Worm (Caenorhabditis elegans) whole organism, midembryonic: ENCODE results near the gene F22E5.9.
"Not testable (repeated sequence)": the region's sequence is repeated elsewhere in the genome, so short reads cannot be mapped to it uniquely, and the experiment has no call there.

Experiments used
- T22C8.4 ChIP-seq: fragments of 200-800 bp; sonication (Bioruptor generic); IDR thresholded peaks from 2 replicates; pipeline ENCODE4 v1.3.6; 2022; ENCODE audit warnings: missing genetic modification characterization, missing compliant biosample characterization
- cog-1 ChIP-seq: sonication (generic microtip); optimal IDR thresholded peaks from 2 replicates; lab custom pipeline; 2016; ENCODE audit warnings: missing genetic modification characterization, missing compliant biosample characterization
- flt-1 ChIP-seq: fragments of 200-800 bp; sonication (Bioruptor generic); IDR thresholded peaks from 2 replicates; pipeline ENCODE4 v1.3.6; 2022; ENCODE audit warnings: missing genetic modification characterization, missing compliant biosample characterization
- klf-2 ChIP-seq: fragments of 200-800 bp; sonication (Bioruptor generic); conservative IDR thresholded peaks from 2 replicates; pipeline ENCODE4 v1.3.6; 2022; ENCODE audit warnings: missing genetic modification reagents, missing genetic modification characterization, missing compliant biosample characterization
- med-1 ChIP-seq: sonication (generic microtip); optimal IDR thresholded peaks from 2 replicates; lab custom pipeline; 2017; ENCODE audit warnings: missing genetic modification characterization, mild to moderate bottlenecking, missing compliant biosample characterization, antibody characterized with exemption, missing genetic modification reagents; ENCODE audit not compliant: insufficient read depth
- ref-1 ChIP-seq: fragments of 200-800 bp; sonication (Bioruptor generic); conservative IDR thresholded peaks from 2 replicates; pipeline ENCODE4 v1.3.6; 2022; ENCODE audit warnings: missing genetic modification reagents, missing genetic modification characterization, missing compliant biosample characterization
- tab-1 ChIP-seq: fragments of 200-800 bp; sonication (Bioruptor generic); IDR thresholded peaks from 2 replicates; pipeline ENCODE4 v1.3.6; 2022; ENCODE audit warnings: missing genetic modification characterization, missing compliant biosample characterization
- ztf-23 ChIP-seq: fragments of 200-800 bp; sonication (Bioruptor generic); IDR thresholded peaks from 2 replicates; pipeline ENCODE4 v1.3.6; 2022; ENCODE audit warnings: missing genetic modification reagents, missing genetic modification characterization, missing compliant biosample characterization
- ztf-29 ChIP-seq: fragments of 200-800 bp; sonication (Bioruptor generic); IDR thresholded peaks from 2 replicates; pipeline ENCODE4 v1.3.6; 2022; ENCODE audit warnings: missing genetic modification reagents, missing genetic modification characterization, missing compliant biosample characterization

The F22E5.9 gene

DNA sequence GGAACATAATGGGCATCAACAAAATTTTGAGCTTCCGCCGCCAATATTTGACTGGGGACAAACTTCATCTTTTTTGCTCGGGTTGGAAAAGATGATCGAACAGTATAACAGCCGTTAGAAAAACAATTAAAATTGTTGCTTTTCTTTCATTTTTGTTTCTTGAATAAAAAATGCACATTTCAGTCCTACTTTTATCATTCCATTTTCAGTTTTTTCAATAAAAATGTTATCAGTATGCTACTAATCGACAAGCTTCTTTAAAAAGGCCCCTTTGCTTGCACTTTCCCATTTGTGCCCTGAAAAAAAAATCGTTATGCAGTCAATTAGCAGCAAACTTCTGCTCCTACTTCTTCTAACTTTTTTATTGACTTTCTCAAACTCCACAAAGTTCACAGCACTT lies 3.6 kb downstream of the F22E5.9 start, which contains the start of gene F22E5.7:
Gene F22E5.7 (plus strand): TSS at position 301 of the 400 bp plus-strand sequence.
- no peak for TF ChIP-seq klf-2 (GFP tag; lab: Robert Waterston, UW)
- no peak for TF ChIP-seq cog-1 (tag; lab: Kevin White, UChicago)
- TF ChIP-seq tab-1 (GFP tag; lab: Robert Waterston, UW), result no peak
- no peak for TF ChIP-seq ref-1 (GFP tag; lab: Robert Waterston, UW)

DNA sequence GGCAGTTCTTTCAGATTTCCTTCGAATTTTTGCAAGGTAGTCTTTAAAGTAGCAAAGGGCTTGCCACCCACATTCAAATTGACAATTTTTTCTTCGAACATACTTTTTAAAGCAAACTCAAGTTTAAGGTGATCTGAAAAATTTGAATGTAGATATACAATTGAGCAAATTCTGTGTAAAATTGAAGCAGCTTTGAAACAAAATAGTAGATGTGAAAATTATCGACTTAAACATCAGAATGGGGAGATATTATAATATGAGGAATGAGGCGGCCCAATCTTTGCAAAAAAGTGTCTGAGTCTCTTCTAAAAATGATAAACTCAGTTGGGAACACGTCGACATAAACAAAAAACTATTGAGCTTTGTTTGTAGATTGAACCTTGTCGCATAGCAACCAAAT lies 6.3 kb downstream of the F22E5.9 start, which contains the start of gene F22E5.11:
Gene F22E5.11 (minus strand): TSS at position 101 of the 400 bp plus-strand sequence.
- TF ChIP-seq ref-1 (GFP tag; lab: Robert Waterston, UW) (no peak), flt-1 (GFP tag; lab: Robert Waterston, UW) (no peak), ztf-23 (GFP tag; lab: Robert Waterston, UW) (no peak), cog-1 (tag; lab: Kevin White, UChicago) (no peak), klf-2 (GFP tag; lab: Robert Waterston, UW) (no peak), ztf-29 (GFP tag; lab: Robert Waterston, UW) (no peak), med-1 (GFP tag; lab: Kevin White, UChicago) (no peak), tab-1 (GFP tag; lab: Robert Waterston, UW) (no peak), T22C8.4 (GFP tag; lab: Robert Waterston, UW) (no peak)

DNA sequence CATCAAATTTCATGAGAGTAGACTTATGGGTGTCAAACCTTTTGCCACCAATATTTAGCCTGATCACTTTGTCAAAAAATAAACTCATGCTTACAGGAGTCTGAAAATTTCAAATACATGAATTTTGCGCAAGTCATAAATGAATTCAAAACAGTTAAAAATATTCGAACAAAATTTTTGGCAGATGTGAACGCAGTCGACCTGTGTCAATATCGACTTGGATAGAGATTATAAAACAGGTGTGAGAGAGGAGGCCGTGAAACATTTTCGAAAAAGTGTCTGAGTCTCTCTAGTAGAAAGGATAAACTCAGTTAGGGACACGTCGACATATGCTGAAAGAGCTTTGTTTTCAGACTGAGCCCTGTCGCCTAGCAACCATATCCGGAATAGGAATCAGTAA lies 8.6 kb downstream of the F22E5.9 start, which contains the start of gene F22E5.12:
Gene F22E5.12 (minus strand): TSS at position 101 of the 400 bp plus-strand sequence.
- TF ChIP-seq ztf-29 (GFP tag; lab: Robert Waterston, UW); ztf-23 (GFP tag; lab: Robert Waterston, UW); cog-1 (tag; lab: Kevin White, UChicago): not testable (repeated sequence)

DNA sequence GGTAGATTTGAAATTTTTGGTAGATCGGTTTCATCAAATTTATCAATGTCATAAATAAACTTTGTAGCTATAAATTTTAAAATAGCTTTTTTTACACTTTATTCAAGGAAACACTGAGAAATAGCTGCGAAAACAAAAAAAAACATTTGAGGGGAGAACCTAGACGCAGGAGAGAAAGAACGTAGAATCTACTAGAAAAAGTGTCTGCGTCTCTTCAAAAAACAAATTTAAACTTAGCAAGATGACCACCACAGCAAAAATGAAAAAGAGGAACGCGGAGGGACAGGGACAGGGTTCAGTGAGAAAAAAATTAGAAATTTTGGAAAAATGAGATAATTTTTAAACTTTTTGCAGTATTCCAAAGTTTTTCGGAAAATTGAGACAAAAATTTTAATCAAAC lies 10.8 kb downstream of the F22E5.9 start:
- TF ChIP-seq T22C8.4 (GFP tag; lab: Robert Waterston, UW), result no peak
- TF ChIP-seq ref-1 (GFP tag; lab: Robert Waterston, UW), result no peak
- TF ChIP-seq klf-2 (GFP tag; lab: Robert Waterston, UW), result no peak
- TF ChIP-seq ztf-29 (GFP tag; lab: Robert Waterston, UW), result no peak
- no peak for TF ChIP-seq tab-1 (GFP tag; lab: Robert Waterston, UW)
- no peak for TF ChIP-seq med-1 (GFP tag; lab: Kevin White, UChicago)
- no peak for TF ChIP-seq flt-1 (GFP tag; lab: Robert Waterston, UW)
- TF ChIP-seq cog-1 (tag; lab: Kevin White, UChicago), result no peak
- TF ChIP-seq ztf-23 (GFP tag; lab: Robert Waterston, UW), result no peak

ce11 chrII:2649539-2649938 lies 11.4 kb downstream of the F22E5.9 start, which contains the start of the genes F22E5.13 and F22E5.6:
F22E5.13 (minus strand) TSS chrII:2649639.
F22E5.6 (plus strand) TSS chrII:2649835.
- TF ChIP-seq cog-1 (tag; lab: Kevin White, UChicago) (no peak), ztf-23 (GFP tag; lab: Robert Waterston, UW) (no peak), ref-1 (GFP tag; lab: Robert Waterston, UW) (no peak), klf-2 (GFP tag; lab: Robert Waterston, UW) (no peak), ztf-29 (GFP tag; lab: Robert Waterston, UW) (no peak), T22C8.4 (GFP tag; lab: Robert Waterston, UW) (no peak), flt-1 (GFP tag; lab: Robert Waterston, UW) (no peak), med-1 (GFP tag; lab: Kevin White, UChicago) (no peak), tab-1 (GFP tag; lab: Robert Waterston, UW) (no peak)

- TF ChIP-seq med-1 (GFP tag; lab: Kevin White, UChicago), result no peak
- no peak for TF ChIP-seq flt-1 (GFP tag; lab: Robert Waterston, UW)
- TF ChIP-seq ztf-23 (GFP tag; lab: Robert Waterston, UW), result no peak
- TF ChIP-seq cog-1 (tag; lab: Kevin White, UChicago), result no peak
- no peak for TF ChIP-seq ztf-29 (GFP tag; lab: Robert Waterston, UW)
- TF ChIP-seq T22C8.4 (GFP tag; lab: Robert Waterston, UW), result no peak
- TF ChIP-seq klf-2 (GFP tag; lab: Robert Waterston, UW), result no peak
- TF ChIP-seq ref-1 (GFP tag; lab: Robert Waterston, UW), result no peak
- TF ChIP-seq tab-1 (GFP tag; lab: Robert Waterston, UW), result no peak
These were observed 18.4 kb downstream of the F22E5.9 start, which contains the start of gene sri-47 for ce11 chrII:2656606-2657005. sri-47 (plus strand) TSS chrII:2656906.

DNA sequence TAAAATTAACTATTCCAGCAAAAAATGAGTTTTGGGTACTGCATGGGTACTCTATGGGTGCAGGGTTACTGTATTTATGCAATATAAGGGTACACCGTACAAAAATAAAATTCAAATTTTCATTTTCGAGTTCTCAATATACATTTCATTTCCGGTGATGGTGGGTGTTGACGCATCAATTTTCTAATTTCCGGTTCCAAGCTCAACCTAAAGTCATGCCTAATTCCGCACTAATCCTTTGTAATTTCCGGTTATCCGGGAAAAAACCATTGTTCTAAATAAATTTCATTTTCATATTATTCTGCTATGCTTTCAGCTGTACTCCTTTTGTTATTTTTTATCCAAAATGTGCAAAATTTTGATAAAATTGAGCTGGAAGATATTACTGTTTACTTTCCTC lies 21.2 kb downstream of the F22E5.9 start, which contains the start of gene gcy-21:
Gene gcy-21 (plus strand): TSS at position 301 of the 400 bp plus-strand sequence.
- TF ChIP-seq cog-1 (tag; lab: Kevin White, UChicago), result no peak
- no peak for TF ChIP-seq ref-1 (GFP tag; lab: Robert Waterston, UW)
- no peak for TF ChIP-seq ztf-29 (GFP tag; lab: Robert Waterston, UW)
- TF ChIP-seq ztf-23 (GFP tag; lab: Robert Waterston, UW), result no peak

- not testable (repeated sequence) for TF ChIP-seq tab-1, ztf-23, flt-1 (GFP tag; lab: Robert Waterston, UW)
These were observed 26.9 kb downstream of the F22E5.9 start, which contains the start of gene F22E5.2 for ce11 chrII:2665081-2665480. F22E5.2 (plus strand) TSS chrII:2665381.

ce11 chrII:2665606-2666005 lies 27.4 kb downstream of the F22E5.9 start, which contains the start of gene F22E5.22:
F22E5.22 (plus strand) TSS chrII:2665906.
- TF ChIP-seq flt-1 (GFP tag; lab: Robert Waterston, UW) (no peak), med-1 (GFP tag; lab: Kevin White, UChicago) (no peak), klf-2 (GFP tag; lab: Robert Waterston, UW) (no peak), ztf-29 (GFP tag; lab: Robert Waterston, UW) (no peak), ztf-23 (GFP tag; lab: Robert Waterston, UW) (no peak), T22C8.4 (GFP tag; lab: Robert Waterston, UW) (no peak)
